Fruit fly (Drosophila melanogaster) whole organism, embryonic: ENCODE measurements around the gene Gr93a.

ENCODE experiments used
- Adf1 ChIP-seq: fragments of 200-800 bp; sonication (Bioruptor generic); IDR thresholded peaks from 2 replicates; pipeline ENCODE4 v1.3.6; 2022; ENCODE audit warnings: missing biosample characterization, missing genetic modification characterization
- Atf3 ChIP-seq: fragments of 200-800 bp; sonication (Bioruptor generic); optimal IDR thresholded peaks from 3 replicates; lab custom pipeline; 2016; ENCODE audit warnings: missing biosample characterization, missing genetic modification characterization
- Bteb2 ChIP-seq: fragments of 200-800 bp; sonication (Bioruptor generic); optimal IDR thresholded peaks from 2 replicates; lab custom pipeline; 2016; ENCODE audit warnings: missing biosample characterization, missing genetic modification characterization
- CG1024 ChIP-seq: fragments of 200-800 bp; sonication (Bioruptor generic); IDR thresholded peaks from 2 replicates; pipeline ENCODE4 v1.3.6; 2022; ENCODE audit warnings: missing biosample characterization, missing genetic modification characterization
- CG10462 ChIP-seq: fragments of 200-800 bp; sonication (Bioruptor generic); optimal IDR thresholded peaks from 2 replicates; lab custom pipeline; 2016; ENCODE audit warnings: missing biosample characterization, missing genetic modification characterization
- CG11093 ChIP-seq: fragments of 200-800 bp; sonication (Bioruptor generic); IDR thresholded peaks from 3 replicates; pipeline ENCODE4 v1.3.6; 2022; ENCODE audit warnings: missing biosample characterization, missing genetic modification characterization
- CG11456 ChIP-seq: fragments of 200-800 bp; sonication (Bioruptor generic); IDR thresholded peaks from 3 replicates; pipeline ENCODE4 v1.3.6; 2022; ENCODE audit warnings: missing biosample characterization, missing genetic modification characterization
- CG12391 ChIP-seq: fragments of 200-800 bp; sonication (Bioruptor generic); optimal IDR thresholded peaks from 3 replicates; lab custom pipeline; 2018; ENCODE audit warnings: missing biosample characterization, mild to moderate bottlenecking, missing genetic modification characterization, moderate library complexity
- CG15073 ChIP-seq: fragments of 200-800 bp; sonication (Bioruptor generic); optimal IDR thresholded peaks from 2 replicates; lab custom pipeline; 2016; ENCODE audit warnings: missing biosample characterization, missing genetic modification characterization
- CG17186 ChIP-seq: fragments of 200-800 bp; sonication (Bioruptor generic); optimal IDR thresholded peaks from 3 replicates; lab custom pipeline; 2017; ENCODE audit warnings: missing biosample characterization, missing genetic modification reagents, missing genetic modification characterization
- CG1792 ChIP-seq: fragments of 200-800 bp; sonication (Bioruptor generic); optimal IDR thresholded peaks from 2 replicates; lab custom pipeline; 2016; ENCODE audit warnings: missing biosample characterization, missing genetic modification characterization
- CG2116 ChIP-seq: fragments of 200-800 bp; sonication (Bioruptor generic); optimal IDR thresholded peaks from 3 replicates; lab custom pipeline; 2018; ENCODE audit warnings: missing biosample characterization, mild to moderate bottlenecking, missing genetic modification characterization
- CG32767 ChIP-seq: fragments of 200-800 bp; sonication (Bioruptor generic); IDR thresholded peaks from 2 replicates; pipeline ENCODE4 v1.3.6; 2022; ENCODE audit warnings: missing biosample characterization, missing genetic modification characterization
- CG3995 ChIP-seq: fragments of 200-800 bp; sonication (Bioruptor generic); optimal IDR thresholded peaks from 3 replicates; lab custom pipeline; 2016; ENCODE audit warnings: missing biosample characterization, missing genetic modification characterization
- CG7839 ChIP-seq: fragments of 200-800 bp; sonication (Bioruptor generic); optimal IDR thresholded peaks from 3 replicates; lab custom pipeline; 2018; ENCODE audit warnings: missing biosample characterization, mild to moderate bottlenecking, missing genetic modification characterization, moderate library complexity
- CG8281 ChIP-seq: fragments of 200-800 bp; sonication (Bioruptor generic); optimal IDR thresholded peaks from 2 replicates; lab custom pipeline; 2018; ENCODE audit warnings: missing biosample characterization, mild to moderate bottlenecking, missing genetic modification characterization, moderate library complexity
- CG8478 ChIP-seq: fragments of >200 bp; optimal IDR thresholded peaks from 2 replicates; lab custom pipeline; 2018
- CG9437 ChIP-seq: fragments of 200-800 bp; sonication (Bioruptor generic); optimal IDR thresholded peaks from 2 replicates; lab custom pipeline; 2018; ENCODE audit warnings: missing biosample characterization, mild to moderate bottlenecking, missing genetic modification characterization
- Dbx ChIP-seq: fragments of 200-800 bp; sonication (Bioruptor generic); IDR thresholded peaks from 3 replicates; pipeline ENCODE4 v1.3.6; 2022; ENCODE audit warnings: missing biosample characterization, missing genetic modification characterization
- E2f2 ChIP-seq: fragments of 200-800 bp; sonication (Bioruptor generic); IDR thresholded peaks from 2 replicates; pipeline ENCODE4 v1.3.6; 2022; ENCODE audit warnings: missing biosample characterization, missing genetic modification characterization
- Ets65A ChIP-seq: fragments of 200-800 bp; sonication (Bioruptor generic); peaks from one replicate; lab custom pipeline; 2016; ENCODE audit warnings: missing biosample characterization, missing genetic modification characterization
- HmgD ChIP-seq: fragments of 200-800 bp; sonication (Bioruptor generic); optimal IDR thresholded peaks from 3 replicates; lab custom pipeline; 2016; ENCODE audit warnings: missing biosample characterization, missing genetic modification characterization
- Oli ChIP-seq: fragments of 200-800 bp; sonication (Bioruptor generic); optimal IDR thresholded peaks from 2 replicates; lab custom pipeline; 2018; ENCODE audit warnings: missing biosample characterization, mild to moderate bottlenecking, missing genetic modification characterization, moderate library complexity
- Rfx ChIP-seq: fragments of 200-800 bp; sonication (Bioruptor generic); IDR thresholded peaks from 2 replicates; pipeline ENCODE4 v1.3.6; 2022; ENCODE audit warnings: missing biosample characterization, missing genetic modification characterization
- Trl ChIP-seq, 3 experiments: fragments of >200 bp in 2 of 3; fragments of 200-800 bp in 1 of 3; sonication (Bioruptor generic) in 1 of 3; optimal IDR thresholded peaks; 2 replicates in 1 of 3; 3 replicates in 2 of 3; lab custom pipeline; 2016 to 2017; ENCODE audit warnings: missing biosample characterization in 1 of 3, missing genetic modification characterization in 1 of 3
- abd-A ChIP-seq: fragments of 200-800 bp; sonication (Bioruptor generic); optimal IDR thresholded peaks from 3 replicates; lab custom pipeline; 2019; ENCODE audit warnings: missing biosample characterization, mild to moderate bottlenecking, missing genetic modification characterization, moderate library complexity
- ac ChIP-seq: fragments of 200-800 bp; sonication (Bioruptor generic); optimal IDR thresholded peaks from 3 replicates; lab custom pipeline; 2017; ENCODE audit warnings: missing biosample characterization, mild to moderate bottlenecking, missing genetic modification characterization
- cg ChIP-seq: fragments of 200-800 bp; sonication (Bioruptor generic); optimal IDR thresholded peaks from 3 replicates; lab custom pipeline; 2019; ENCODE audit warnings: missing biosample characterization, mild to moderate bottlenecking, missing genetic modification characterization, moderate library complexity
- ci ChIP-seq: fragments of 200-800 bp; sonication (Bioruptor generic); IDR thresholded peaks from 3 replicates; pipeline ENCODE4 v1.3.6; 2022; ENCODE audit warnings: missing biosample characterization, missing genetic modification characterization
- crol ChIP-seq: fragments of 200-800 bp; sonication (Bioruptor generic); IDR thresholded peaks from 2 replicates; pipeline ENCODE4 v1.3.6; 2022; ENCODE audit warnings: missing biosample characterization, missing genetic modification characterization
- dan ChIP-seq: fragments of 200-800 bp; sonication (Bioruptor generic); IDR thresholded peaks from 2 replicates; pipeline ENCODE4 v1.3.6; 2022; ENCODE audit warnings: missing biosample characterization, missing genetic modification characterization
- danr ChIP-seq: fragments of 200-800 bp; sonication (Bioruptor generic); IDR thresholded peaks from 2 replicates; pipeline ENCODE4 v1.3.6; 2022; ENCODE audit warnings: missing biosample characterization, missing genetic modification characterization
- nerfin-1 ChIP-seq: fragments of 200-800 bp; sonication (Bioruptor generic); optimal IDR thresholded peaks from 3 replicates; lab custom pipeline; 2019; ENCODE audit warnings: missing biosample characterization, mild to moderate bottlenecking, missing genetic modification characterization, moderate library complexity
- nmo ChIP-seq: fragments of 200-800 bp; sonication (Bioruptor generic); optimal IDR thresholded peaks from 2 replicates; lab custom pipeline; 2018; ENCODE audit warnings: missing biosample characterization, mild to moderate bottlenecking, missing genetic modification characterization, moderate library complexity
- nom ChIP-seq: fragments of 200-800 bp; sonication (Bioruptor generic); optimal IDR thresholded peaks from 2 replicates; lab custom pipeline; 2017; ENCODE audit warnings: missing biosample characterization, missing genetic modification characterization, mild to moderate bottlenecking, moderate library complexity, missing genetic modification reagents
- onecut ChIP-seq: fragments of 200-800 bp; sonication (Bioruptor generic); IDR thresholded peaks from 2 replicates; pipeline ENCODE4 v1.3.6; 2022; ENCODE audit warnings: missing biosample characterization, missing genetic modification characterization
- otp ChIP-seq: fragments of 200-800 bp; sonication (Bioruptor generic); IDR thresholded peaks from 3 replicates; pipeline ENCODE4, ENCODE4 v1.3.6; 2022; ENCODE audit warnings: missing biosample characterization, missing genetic modification characterization
- salm ChIP-seq: fragments of 200-800 bp; sonication (Bioruptor generic); optimal IDR thresholded peaks from 2 replicates; lab custom pipeline; 2018; ENCODE audit warnings: missing biosample characterization, mild to moderate bottlenecking, missing genetic modification characterization
- sd ChIP-seq: fragments of 200-800 bp; sonication (Bioruptor generic); optimal IDR thresholded peaks from 3 replicates; lab custom pipeline; 2018; ENCODE audit warnings: missing biosample characterization, mild to moderate bottlenecking, missing genetic modification characterization, moderate library complexity
- sens ChIP-seq: fragments of 200-800 bp; sonication (Bioruptor generic); peaks from one replicate; lab custom pipeline; 2016; ENCODE audit warnings: missing biosample characterization, missing genetic modification characterization
- sob ChIP-seq: fragments of 200-800 bp; sonication (Bioruptor generic); IDR thresholded peaks from 2 replicates; pipeline ENCODE4 v1.3.6; 2022; ENCODE audit warnings: missing biosample characterization, missing genetic modification characterization
- sr ChIP-seq: fragments of 200-800 bp; sonication (Bioruptor generic); IDR thresholded peaks from 3 replicates; pipeline ENCODE4 v1.3.6; 2022; ENCODE audit warnings: missing biosample characterization, missing genetic modification characterization
- z ChIP-seq: fragments of 200-800 bp; sonication (Bioruptor generic); IDR thresholded peaks from 3 replicates; pipeline ENCODE4 v1.3.6; 2022; ENCODE audit warnings: missing biosample characterization, missing genetic modification characterization

Gr93a gene

DNA sequence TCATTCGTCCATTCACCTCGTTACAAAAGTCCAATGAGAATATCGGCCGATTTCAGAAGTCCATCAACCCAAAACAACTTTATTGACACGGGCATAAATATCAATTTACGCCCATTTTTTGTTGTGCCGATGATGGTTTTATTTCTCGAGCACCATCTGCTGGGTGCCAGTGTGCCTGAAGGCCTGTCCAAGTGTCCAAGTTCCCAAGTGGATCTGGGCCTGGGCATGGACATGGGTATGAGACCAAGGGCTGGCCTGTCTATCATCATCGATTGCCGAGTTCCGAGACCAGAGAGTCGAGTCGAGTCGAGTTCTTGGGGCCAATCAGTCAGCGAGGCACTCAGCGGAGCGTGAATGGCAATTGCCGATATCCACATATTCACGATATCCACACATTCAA is at the start of gene Gr93a:
TSS of gene Gr93a (plus strand) at position 301 of the 400 bp plus-strand sequence.
- TF ChIP-seq Trl (optimal IDR thresholded peaks at IDR 0.05; lab: Kevin White, UChicago): no peak
- no peak for TF ChIP-seq Trl (GFP tag; optimal IDR thresholded peaks at IDR 0.05; lab: Kevin White, UChicago)
- peak; percentile 65; the same call in 2 of the 3 replicates for TF ChIP-seq z (GFP tag; lab: Robert Waterston, UW)

DNA sequence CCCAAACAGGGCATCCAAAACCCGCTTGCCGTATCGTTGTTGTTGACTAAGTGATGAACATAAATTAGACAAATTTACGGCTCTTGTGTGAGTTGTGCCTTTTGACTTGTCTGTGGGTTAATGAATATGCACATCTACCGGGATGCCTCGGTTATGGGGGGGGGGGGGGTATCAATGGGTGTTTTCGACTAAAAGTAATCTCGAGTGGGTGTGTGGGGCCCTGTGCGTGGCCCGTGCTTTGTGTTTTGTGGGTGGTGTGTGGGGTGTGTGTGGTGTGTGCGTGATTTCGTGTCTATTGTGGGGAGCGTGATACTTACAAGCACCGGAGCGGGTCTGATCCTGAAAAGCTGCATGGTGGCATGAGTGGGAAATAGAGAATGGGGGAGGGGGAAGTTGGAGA is 41.9 kb upstream of the Gr93a start:
- TF ChIP-seq sens (GFP tag; lab: Kevin White, UChicago) (peak; percentile 12), CG10462 (GFP tag; lab: Kevin White, UChicago) (no peak), HmgD (GFP tag; lab: Kevin White, UChicago) (no peak), ci (no peak), nerfin-1 (tag; lab: Kevin White, UChicago) (no peak), dan (no peak), Oli (tag; lab: Kevin White, UChicago) (no peak), sr (GFP tag; lab: Robert Waterston, UW) (peak; percentile 79), CG17186 (GFP tag; lab: Kevin White, UChicago) (no peak), CG11456 (GFP tag; lab: Robert Waterston, UW) (no peak), CG11093 (GFP tag; lab: Robert Waterston, UW) (no peak), abd-A (tag; lab: Kevin White, UChicago) (peak; percentile 54), CG12391 (tag; lab: Kevin White, UChicago) (no peak)

- TF ChIP-seq Adf1: peak; percentile 22; the same call in 1 of the 2 replicates
- TF ChIP-seq cg (GFP tag; lab: Kevin White, UChicago): peak; percentile 62
- TF ChIP-seq CG8478 (lab: Kevin White, UChicago): peak; percentile 55
- TF ChIP-seq Ets65A (GFP tag; lab: Kevin White, UChicago): peak; percentile 60
- 0 out of 2 replicates have a peak, but pooled peaks have one; percentile 43 for TF ChIP-seq crol (GFP tag; lab: Robert Waterston, UW)
- TF ChIP-seq abd-A (tag; lab: Kevin White, UChicago): peak; percentile 96
- TF ChIP-seq salm (tag; lab: Kevin White, UChicago): no peak
- TF ChIP-seq CG1792 (GFP tag; lab: Kevin White, UChicago): no peak
- TF ChIP-seq, all 482 proteins: peak for 6
Observed at dm6 chr3R:21793760-21794159, 38.5 kb upstream of the Gr93a start.

- TF ChIP-seq nerfin-1 (tag; lab: Kevin White, UChicago) (peak; percentile 68), sob (GFP tag; lab: Robert Waterston, UW) (no peak), sd (tag; lab: Kevin White, UChicago) (peak; percentile 13), CG32767 (GFP tag; lab: Robert Waterston, UW) (no peak), crol (GFP tag; lab: Robert Waterston, UW) (peak; percentile 59)
Observed at dm6 chr3R:21807264-21807663, 25.0 kb upstream of the Gr93a start.

DNA sequence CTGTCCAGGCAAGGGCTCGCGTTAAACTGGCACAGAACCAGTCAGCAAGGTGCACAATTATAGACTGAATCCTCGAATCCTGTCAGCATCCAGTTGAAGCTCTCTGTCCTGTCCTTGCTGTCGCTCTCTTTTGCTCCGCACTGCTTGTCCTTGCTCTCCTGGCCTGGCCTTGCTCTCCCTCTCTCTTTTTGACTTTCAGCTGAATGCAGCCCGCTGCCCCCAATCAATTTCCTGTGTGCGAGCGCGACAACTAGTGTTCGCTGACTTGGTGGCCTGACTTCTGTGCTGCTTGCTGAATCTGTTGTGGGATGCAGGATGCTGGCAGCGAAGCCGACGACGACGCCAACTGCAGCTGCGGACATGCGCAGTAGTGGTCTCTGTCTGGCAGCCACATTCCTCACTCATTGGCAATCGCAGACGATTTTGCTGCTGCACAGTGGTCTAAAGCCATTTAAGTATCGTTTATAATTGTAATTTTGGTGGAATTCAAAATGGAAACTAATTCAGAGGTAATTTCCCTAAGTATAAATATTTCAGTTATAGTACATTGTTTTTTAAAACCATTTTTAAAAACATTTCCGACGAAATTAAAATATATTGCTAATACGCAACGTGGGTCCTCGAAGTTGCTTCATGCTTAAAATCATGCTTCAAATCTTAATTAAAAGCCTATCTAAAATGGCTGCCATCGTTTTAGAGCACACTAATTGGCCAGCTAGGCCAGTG is 23.5 kb upstream of the Gr93a start:
- TF ChIP-seq CG8281 (tag; lab: Kevin White, UChicago) (no peak), ac (GFP tag; lab: Kevin White, UChicago) (no peak), Dbx (GFP tag; lab: Robert Waterston, UW) (no peak), CG15073 (GFP tag; lab: Kevin White, UChicago) (no peak), Bteb2 (no peak), CG3995 (no peak), Ets65A (GFP tag; lab: Kevin White, UChicago) (peak; percentile 69), CG2116 (GFP tag; lab: Kevin White, UChicago) (no peak), CG7839 (tag; lab: Kevin White, UChicago) (peak; percentile 33), CG9437 (peak; percentile 6), nmo (GFP tag; lab: Kevin White, UChicago) (no peak), otp (GFP tag; lab: Robert Waterston, UW) (no peak), Rfx (GFP tag; lab: Robert Waterston, UW) (0 out of 2 replicates have a peak, but pooled peaks have one; percentile 16), danr (GFP tag; lab: Robert Waterston, UW) (no peak), nom (GFP tag; lab: Kevin White, UChicago) (peak; percentile 22), E2f2 (GFP tag; lab: Robert Waterston, UW) (no peak), Atf3 (GFP tag; lab: Kevin White, UChicago) (no peak), CG1024 (no peak), onecut (GFP tag; lab: Robert Waterston, UW) (peak; percentile 38; the same call in 1 of the 2 replicates)
